Worm (Caenorhabditis elegans) whole organism, mixed stage, embryonic: ENCODE measurements around the gene pdfr-1.

Source experiments
- bed-3 ChIP-seq: fragments of 200-800 bp; sonication (Bioruptor generic); optimal IDR thresholded peaks from 3 replicates; lab custom pipeline; 2018; ENCODE audit warnings: mild to moderate bottlenecking, missing genetic modification characterization, moderate library complexity, missing compliant biosample characterization
- elt-1 ChIP-seq: sonication (generic microtip); optimal IDR thresholded peaks from 2 replicates; lab custom pipeline; 2017; ENCODE audit warnings: missing genetic modification characterization, mild to moderate bottlenecking, missing compliant biosample characterization, antibody characterized with exemption, moderate library complexity, borderline replicate concordance; ENCODE audit not compliant: insufficient read depth
- elt-3 ChIP-seq: fragments of 150-350 bp; optimal IDR thresholded peaks from 2 replicates; lab custom pipeline; 2014; ENCODE audit warnings: missing biosample characterization, missing genetic modification characterization
- mep-1 ChIP-seq: fragments of 150-350 bp; optimal IDR thresholded peaks from 2 replicates; lab custom pipeline; 2017; ENCODE audit warnings: missing biosample characterization, missing genetic modification reagents, missing genetic modification characterization, inconsistent platforms
- nhr-237 ChIP-seq: fragments of 150-350 bp; optimal IDR thresholded peaks from 2 replicates; lab custom pipeline; 2014; ENCODE audit warnings: missing biosample characterization, missing genetic modification characterization
- nhr-28 ChIP-seq: fragments of 150-350 bp; optimal IDR thresholded peaks from 2 replicates; lab custom pipeline; 2014; ENCODE audit warnings: missing biosample characterization, missing genetic modification characterization
- nhr-76 ChIP-seq: sonication (generic microtip); optimal IDR thresholded peaks from 2 replicates; lab custom pipeline; 2017; ENCODE audit warnings: missing biosample characterization, missing genetic modification characterization
- pha-4 ChIP-seq: fragments of 150-350 bp; optimal IDR thresholded peaks from 2 replicates; lab custom pipeline; 2018; ENCODE audit warnings: missing biosample characterization, missing genetic modification reagents, missing genetic modification characterization
- unc-39 ChIP-seq: fragments of 150-350 bp; optimal IDR thresholded peaks from 2 replicates; lab custom pipeline; 2014; ENCODE audit warnings: missing biosample characterization, missing genetic modification characterization

DNA sequence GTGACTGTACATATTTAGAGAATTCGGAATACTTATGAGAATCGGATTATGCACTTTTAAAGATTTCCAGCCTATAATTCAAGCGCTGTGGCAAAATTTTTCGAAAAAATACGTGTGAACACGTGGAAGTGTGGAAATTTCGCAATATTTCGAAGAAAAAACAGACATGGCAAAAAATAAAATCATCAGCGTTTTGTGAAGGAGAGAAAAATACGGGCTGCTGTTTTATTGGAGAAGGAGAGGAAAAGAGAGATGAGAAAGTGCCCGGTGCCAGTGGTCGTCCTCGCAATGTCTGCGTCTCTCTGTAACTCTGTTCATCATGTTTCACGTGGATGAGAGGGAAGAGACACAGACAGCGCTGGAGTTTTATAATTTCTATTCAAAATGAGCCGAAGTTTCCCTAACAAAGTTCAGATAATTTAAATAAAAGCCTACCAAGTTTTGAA, 45.8 kb downstream of the pdfr-1 start:
- TF ChIP-seq bed-3, result no peak
- TF ChIP-seq nhr-76 (tag; lab: Kevin White, UChicago), result no peak
- TF ChIP-seq elt-1, result no peak
- TF ChIP-seq elt-3 (tag; lab: Kevin White, UChicago), result no peak
- no peak for TF ChIP-seq pha-4 (tag; lab: Kevin White, UChicago)
- no peak for TF ChIP-seq nhr-237 (tag; lab: Kevin White, UChicago)
- no peak for TF ChIP-seq nhr-28 (tag; lab: Kevin White, UChicago)
- TF ChIP-seq mep-1 (tag; lab: Kevin White, UChicago), result no peak
- TF ChIP-seq unc-39 (tag; lab: Kevin White, UChicago), result no peak
